Worm (Caenorhabditis elegans): ENCODE measurements around the gene rpb-4.

DNA sequence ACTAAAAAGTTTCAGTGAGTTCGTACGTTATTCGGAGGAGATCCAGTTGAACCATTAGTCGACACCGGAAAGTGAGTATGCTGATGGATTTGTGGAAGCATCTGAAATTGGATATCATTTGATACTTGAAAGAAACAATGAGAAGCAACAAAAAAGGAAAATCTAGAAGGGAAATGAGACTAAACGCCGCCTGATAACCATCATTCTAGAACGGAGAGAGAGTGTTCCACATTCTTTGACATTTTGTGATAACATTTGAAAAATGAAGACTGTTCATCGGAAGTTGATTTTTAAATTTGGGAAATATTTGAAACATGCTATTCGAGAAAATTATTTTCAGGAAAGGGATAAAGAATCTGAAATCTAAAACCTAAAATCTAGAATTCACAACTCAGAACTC, 43.1 kb upstream of the rpb-4 start, which contains the start of gene npax-1:
- TF ChIP-seq nhr-76 (tag; optimal IDR thresholded peaks at IDR 0.05) (no peak), lir-3 (tag; optimal IDR thresholded peaks at IDR 0.05) (no peak), jun-1 (tag; optimal IDR thresholded peaks at IDR 0.05) (no peak), nhr-11 (tag; optimal IDR thresholded peaks at IDR 0.05) (no peak), unc-130 (GFP tag; optimal IDR thresholded peaks at IDR 0.05) (no peak), tag-97 (GFP tag; IDR thresholded peaks at IDR 0.05) (no peak)

All from whole organism, L4 larva.